Worm (Caenorhabditis elegans) whole organism, early embryonic: ENCODE data around the gene popl-1.

ENCODE experiments used
- ama-1 ChIP-seq: fragments of 150-350 bp; optimal IDR thresholded peaks from 2 replicates; lab custom pipeline; 2014
- ets-7 ChIP-seq: sonication (generic microtip); optimal IDR thresholded peaks from 2 replicates; lab custom pipeline; 2016; ENCODE audit warnings: missing genotype, missing genetic modification characterization, missing compliant biosample characterization
- flt-1 ChIP-seq: fragments of 200-800 bp; sonication (Bioruptor generic); IDR thresholded peaks from 2 replicates; pipeline ENCODE4 v1.3.6; 2022; ENCODE audit warnings: missing genetic modification characterization, missing compliant biosample characterization
- hmg-4 ChIP-seq: fragments of 200-800 bp; sonication (Bioruptor generic); optimal IDR thresholded peaks from 2 replicates; lab custom pipeline; 2018; ENCODE audit warnings: mild to moderate bottlenecking, missing genetic modification characterization, missing compliant biosample characterization
- pes-1 ChIP-seq: fragments of 200-800 bp; sonication (Bioruptor generic); IDR thresholded peaks from 2 replicates; pipeline ENCODE4 v1.3.6; 2022; ENCODE audit warnings: missing genetic modification reagents, missing genetic modification characterization, missing compliant biosample characterization
- scrt-1 ChIP-seq: fragments of 200-800 bp; sonication (Bioruptor generic); IDR thresholded peaks from 2 replicates; pipeline ENCODE4 v1.3.6; 2022; ENCODE audit warnings: missing genetic modification characterization, missing compliant biosample characterization
- sea-1 ChIP-seq: fragments of 200-800 bp; sonication (Bioruptor generic); conservative IDR thresholded peaks from 2 replicates; pipeline ENCODE4 v1.3.6; 2022; ENCODE audit warnings: missing genetic modification characterization, missing compliant biosample characterization
- tbx-37 ChIP-seq: fragments of 200-800 bp; sonication (Bioruptor generic); conservative IDR thresholded peaks from 2 replicates; pipeline ENCODE4 v1.3.6; 2022; ENCODE audit warnings: missing genetic modification reagents, missing genetic modification characterization, missing compliant biosample characterization

- TF ChIP-seq ama-1 (lab: Kevin White, UChicago) (no peak), hmg-4 (GFP tag; lab: Kevin White, UChicago) (no peak), tbx-37 (GFP tag; lab: Robert Waterston, UW) (no peak), flt-1 (GFP tag; lab: Robert Waterston, UW) (no peak), scrt-1 (no peak), pes-1 (no peak), sea-1 (GFP tag; lab: Robert Waterston, UW) (no peak), ets-7 (tag; lab: Kevin White, UChicago) (no peak)
Observed at ce11 chrIII:6436308-6436707, 5.6 kb upstream of the popl-1 start, which contains the start of gene C05D11.1.
